Fruit fly (Drosophila melanogaster) whole organism, embryonic: Measurements from ENCODE around the gene alpha-Est8.
A peak's percentile ranks its signal among the peaks of the same experiment; 100 is the strongest.

Experiments used
- Atf6 ChIP-seq: fragments of 200-800 bp; sonication (Bioruptor generic); IDR thresholded peaks from 2 replicates; pipeline ENCODE4 v1.3.6; 2022; ENCODE audit warnings: missing biosample characterization, missing genetic modification characterization
- CG10462 ChIP-seq: fragments of 200-800 bp; sonication (Bioruptor generic); optimal IDR thresholded peaks from 2 replicates; lab custom pipeline; 2016; ENCODE audit warnings: missing biosample characterization, missing genetic modification characterization
- CG1529 ChIP-seq: fragments of 200-800 bp; sonication (Bioruptor generic); optimal IDR thresholded peaks from 3 replicates; lab custom pipeline; 2018; ENCODE audit warnings: missing biosample characterization, missing genetic modification characterization
- CG17328 ChIP-seq: fragments of 200-800 bp; sonication (Bioruptor generic); IDR thresholded peaks from 2 replicates; pipeline ENCODE4 v1.3.6; 2022; ENCODE audit warnings: missing biosample characterization, missing genetic modification characterization
- CG17912 ChIP-seq: fragments of 200-800 bp; sonication (Bioruptor generic); optimal IDR thresholded peaks from 2 replicates; lab custom pipeline; 2018; ENCODE audit warnings: missing biosample characterization, mild to moderate bottlenecking, missing genetic modification characterization
- CG2116 ChIP-seq: fragments of 200-800 bp; sonication (Bioruptor generic); optimal IDR thresholded peaks from 3 replicates; lab custom pipeline; 2018; ENCODE audit warnings: missing biosample characterization, mild to moderate bottlenecking, missing genetic modification characterization
- CG2199 ChIP-seq: fragments of 200-800 bp; sonication (Bioruptor generic); IDR thresholded peaks from 3 replicates; pipeline ENCODE4 v1.3.6; 2022; ENCODE audit warnings: missing biosample characterization, missing genetic modification characterization
- CG2678 ChIP-seq: fragments of 200-800 bp; sonication (Bioruptor generic); optimal IDR thresholded peaks from 3 replicates; lab custom pipeline; 2019; ENCODE audit warnings: missing biosample characterization, mild to moderate bottlenecking, missing genetic modification characterization, moderate library complexity
- CG3065 ChIP-seq: fragments of 200-800 bp; sonication (Bioruptor generic); optimal IDR thresholded peaks from 2 replicates; lab custom pipeline; 2016; ENCODE audit warnings: missing biosample characterization, missing genetic modification characterization
- CG7271 ChIP-seq: fragments of 200-800 bp; sonication (Bioruptor generic); optimal IDR thresholded peaks from 2 replicates; lab custom pipeline; 2018; ENCODE audit warnings: missing biosample characterization, mild to moderate bottlenecking, missing genetic modification characterization, moderate library complexity
- CG8089 ChIP-seq: fragments of 200-800 bp; sonication (Bioruptor generic); optimal IDR thresholded peaks from 3 replicates; lab custom pipeline; 2016; ENCODE audit warnings: missing biosample characterization, missing genetic modification characterization
- CG9797 ChIP-seq: fragments of 200-800 bp; sonication (Bioruptor generic); optimal IDR thresholded peaks from 3 replicates; lab custom pipeline; 2018; ENCODE audit warnings: missing biosample characterization, mild to moderate bottlenecking, missing genetic modification characterization
- Dad ChIP-seq: fragments of 200-800 bp; sonication (Bioruptor generic); optimal IDR thresholded peaks from 3 replicates; lab custom pipeline; 2016; ENCODE audit warnings: missing biosample characterization, missing genetic modification characterization
- Deaf1 ChIP-seq: fragments of 200-800 bp; optimal IDR thresholded peaks from 3 replicates; lab custom pipeline; 2019; ENCODE audit warnings: missing biosample characterization, mild to moderate bottlenecking, missing genetic modification characterization, moderate library complexity
- Dp ChIP-seq: fragments of 200-800 bp; sonication (Bioruptor generic); optimal IDR thresholded peaks from 2 replicates; lab custom pipeline; 2018; ENCODE audit warnings: missing biosample characterization, mild to moderate bottlenecking, missing genetic modification characterization, moderate library complexity
- Ets65A ChIP-seq: fragments of 200-800 bp; sonication (Bioruptor generic); peaks from one replicate; lab custom pipeline; 2016; ENCODE audit warnings: missing biosample characterization, missing genetic modification characterization
- Hr3 ChIP-seq: fragments of 200-800 bp; sonication (Bioruptor generic); optimal IDR thresholded peaks from 3 replicates; lab custom pipeline; 2016; ENCODE audit warnings: missing biosample characterization, missing genetic modification characterization
- Jarid2 ChIP-seq: fragments of 200-800 bp; sonication (Bioruptor generic); optimal IDR thresholded peaks from 3 replicates; lab custom pipeline; 2017; ENCODE audit warnings: mild to moderate bottlenecking, missing biosample characterization, missing genetic modification reagents, missing genetic modification characterization
- NFAT ChIP-seq: fragments of 200-800 bp; sonication (Bioruptor generic); IDR thresholded peaks from 2 replicates; pipeline ENCODE4 v1.3.6; 2022; ENCODE audit warnings: missing biosample characterization, missing genetic modification characterization
- PHDP ChIP-seq: fragments of 200-800 bp; sonication (Bioruptor generic); optimal IDR thresholded peaks from 3 replicates; lab custom pipeline; 2018; ENCODE audit warnings: missing biosample characterization, mild to moderate bottlenecking, missing genetic modification characterization, moderate library complexity
- aop ChIP-seq: fragments of 200-800 bp; sonication (Bioruptor generic); IDR thresholded peaks from 2 replicates; pipeline ENCODE4 v1.3.6; 2022; ENCODE audit warnings: missing biosample characterization, missing genetic modification characterization
- bab2 ChIP-seq: fragments of 200-800 bp; sonication (Bioruptor generic); optimal IDR thresholded peaks from 2 replicates; lab custom pipeline; 2016; ENCODE audit warnings: missing biosample characterization, missing genetic modification characterization
- chinmo ChIP-seq: fragments of 200-800 bp; sonication (Bioruptor generic); IDR thresholded peaks from 4 replicates; pipeline ENCODE4 v1.3.6; 2022; ENCODE audit warnings: missing biosample characterization, missing genetic modification characterization; ENCODE audit not compliant: partially characterized antibody
- danr ChIP-seq: fragments of 200-800 bp; sonication (Bioruptor generic); IDR thresholded peaks from 2 replicates; pipeline ENCODE4 v1.3.6; 2022; ENCODE audit warnings: missing biosample characterization, missing genetic modification characterization
- dmrt99B ChIP-seq: fragments of 200-800 bp; sonication (Bioruptor generic); optimal IDR thresholded peaks from 2 replicates; lab custom pipeline; 2018; ENCODE audit warnings: missing biosample characterization, mild to moderate bottlenecking, missing genetic modification characterization, moderate library complexity
- ftz-f1 ChIP-seq: fragments of 200-800 bp; sonication (Bioruptor generic); optimal IDR thresholded peaks from 2 replicates; lab custom pipeline; 2016; ENCODE audit warnings: missing biosample characterization, missing genetic modification characterization
- gem ChIP-seq: fragments of 200-800 bp; sonication (Bioruptor generic); optimal IDR thresholded peaks from 2 replicates; lab custom pipeline; 2019; ENCODE audit warnings: missing biosample characterization, mild to moderate bottlenecking, missing genetic modification characterization, moderate library complexity
- gsb-n ChIP-seq: fragments of 200-800 bp; sonication (Bioruptor generic); optimal IDR thresholded peaks from 3 replicates; lab custom pipeline; 2018; ENCODE audit warnings: missing biosample characterization, mild to moderate bottlenecking, missing genetic modification characterization
- ken ChIP-seq: fragments of 200-800 bp; sonication (Bioruptor generic); IDR thresholded peaks from 3 replicates; pipeline ENCODE4 v1.3.6; 2022; ENCODE audit warnings: missing biosample characterization, missing genetic modification characterization
- kni ChIP-seq: fragments of 200-800 bp; sonication (Bioruptor generic); optimal IDR thresholded peaks from 3 replicates; lab custom pipeline; 2017; ENCODE audit warnings: mild to moderate bottlenecking, missing biosample characterization, missing genetic modification reagents, missing genetic modification characterization
- mirr ChIP-seq: fragments of 200-800 bp; sonication (Bioruptor generic); optimal IDR thresholded peaks from 3 replicates; lab custom pipeline; 2018; ENCODE audit warnings: missing biosample characterization, mild to moderate bottlenecking, missing genetic modification characterization
- oc ChIP-seq: fragments of 200-800 bp; sonication (Bioruptor generic); optimal IDR thresholded peaks from 2 replicates; lab custom pipeline; 2018; ENCODE audit warnings: missing biosample characterization, mild to moderate bottlenecking, missing genetic modification characterization, moderate library complexity
- peb ChIP-seq: fragments of 200-800 bp; sonication (Bioruptor generic); IDR thresholded peaks from 2 replicates; pipeline ENCODE4 v1.3.6; 2022; ENCODE audit warnings: missing biosample characterization, missing genetic modification characterization
- psq ChIP-seq: fragments of 200-800 bp; sonication (Bioruptor generic); optimal IDR thresholded peaks from 2 replicates; lab custom pipeline; 2017; ENCODE audit warnings: missing biosample characterization, missing genetic modification characterization
- rib ChIP-seq: fragments of 200-800 bp; sonication (Bioruptor generic); IDR thresholded peaks from 2 replicates; pipeline ENCODE4 v1.3.6; 2022; ENCODE audit warnings: missing biosample characterization, missing genetic modification characterization
- salm ChIP-seq: fragments of 200-800 bp; sonication (Bioruptor generic); optimal IDR thresholded peaks from 2 replicates; lab custom pipeline; 2018; ENCODE audit warnings: missing biosample characterization, mild to moderate bottlenecking, missing genetic modification characterization
- scrt ChIP-seq: fragments of 200-800 bp; sonication (Bioruptor generic); optimal IDR thresholded peaks from 2 replicates; lab custom pipeline; 2018; ENCODE audit warnings: missing biosample characterization, mild to moderate bottlenecking, missing genetic modification characterization, moderate library complexity
- sens ChIP-seq: fragments of 200-800 bp; sonication (Bioruptor generic); peaks from one replicate; lab custom pipeline; 2016; ENCODE audit warnings: missing biosample characterization, missing genetic modification characterization
- ssp ChIP-seq: fragments of 200-800 bp; sonication (Bioruptor generic); IDR thresholded peaks from 2 replicates; pipeline ENCODE4 v1.3.6; 2022; ENCODE audit warnings: missing biosample characterization, missing genetic modification characterization
- stwl ChIP-seq: fragments of 200-800 bp; sonication (Bioruptor generic); optimal IDR thresholded peaks from 3 replicates; lab custom pipeline; 2018; ENCODE audit warnings: missing biosample characterization, mild to moderate bottlenecking, missing genetic modification characterization, moderate library complexity
- tll ChIP-seq, 2 experiments: fragments of 200-800 bp in 1 of 2; fragments of >200 bp in 1 of 2; sonication (Bioruptor generic) in 1 of 2; optimal IDR thresholded peaks; 2 replicates each; lab custom pipeline; 2017 to 2019; ENCODE audit warnings: missing biosample characterization in 2 of 2, missing genetic modification characterization in 2 of 2, mild to moderate bottlenecking in 1 of 2, moderate library complexity in 1 of 2
- trem ChIP-seq: fragments of 200-800 bp; optimal IDR thresholded peaks from 3 replicates; lab custom pipeline; 2019; ENCODE audit warnings: missing biosample characterization, mild to moderate bottlenecking, missing genetic modification characterization, moderate library complexity
- twi ChIP-seq: fragments of 200-800 bp; optimal IDR thresholded peaks from 2 replicates; lab custom pipeline; 2019; ENCODE audit warnings: missing biosample characterization, mild to moderate bottlenecking, missing genetic modification characterization, moderate library complexity
- unpg ChIP-seq: fragments of 200-800 bp; sonication (Bioruptor generic); optimal IDR thresholded peaks from 3 replicates; lab custom pipeline; 2018; ENCODE audit warnings: missing biosample characterization, mild to moderate bottlenecking, missing genetic modification characterization, moderate library complexity
- vnd ChIP-seq: fragments of 200-800 bp; sonication (Bioruptor generic); IDR thresholded peaks from 3 replicates; pipeline ENCODE4 v1.3.6; 2022; ENCODE audit warnings: missing biosample characterization, missing genetic modification characterization; ENCODE audit not compliant: partially characterized antibody
- wek ChIP-seq: fragments of 200-800 bp; sonication (Bioruptor generic); optimal IDR thresholded peaks from 3 replicates; lab custom pipeline; 2018; ENCODE audit warnings: missing biosample characterization, mild to moderate bottlenecking, missing genetic modification characterization, moderate library complexity
- zen ChIP-seq: fragments of 200-800 bp; sonication (Bioruptor generic); optimal IDR thresholded peaks from 3 replicates; lab custom pipeline; 2018; ENCODE audit warnings: missing biosample characterization, mild to moderate bottlenecking, missing genetic modification characterization, moderate library complexity

alpha-Est8 gene

dm6 chr3R:7551708-7552107, 36.2 kb upstream of the alpha-Est8 start, which contains the start of gene CG45545:
CG45545 (plus strand) TSS chr3R:7552008.
- TF ChIP-seq PHDP, result no peak
- no peak for TF ChIP-seq CG3065 (GFP tag; lab: Kevin White, UChicago)
- TF ChIP-seq vnd (GFP tag; lab: Robert Waterston, UW), result 0 out of 3 replicates have a peak, but pooled peaks have one; percentile 25
- TF ChIP-seq aop, result no peak
- TF ChIP-seq scrt (GFP tag; lab: Kevin White, UChicago), result no peak
- peak; percentile 7 for TF ChIP-seq Ets65A
- no peak for TF ChIP-seq CG17328 (GFP tag; lab: Robert Waterston, UW)
- TF ChIP-seq NFAT (GFP tag; lab: Robert Waterston, UW), result no peak

DNA sequence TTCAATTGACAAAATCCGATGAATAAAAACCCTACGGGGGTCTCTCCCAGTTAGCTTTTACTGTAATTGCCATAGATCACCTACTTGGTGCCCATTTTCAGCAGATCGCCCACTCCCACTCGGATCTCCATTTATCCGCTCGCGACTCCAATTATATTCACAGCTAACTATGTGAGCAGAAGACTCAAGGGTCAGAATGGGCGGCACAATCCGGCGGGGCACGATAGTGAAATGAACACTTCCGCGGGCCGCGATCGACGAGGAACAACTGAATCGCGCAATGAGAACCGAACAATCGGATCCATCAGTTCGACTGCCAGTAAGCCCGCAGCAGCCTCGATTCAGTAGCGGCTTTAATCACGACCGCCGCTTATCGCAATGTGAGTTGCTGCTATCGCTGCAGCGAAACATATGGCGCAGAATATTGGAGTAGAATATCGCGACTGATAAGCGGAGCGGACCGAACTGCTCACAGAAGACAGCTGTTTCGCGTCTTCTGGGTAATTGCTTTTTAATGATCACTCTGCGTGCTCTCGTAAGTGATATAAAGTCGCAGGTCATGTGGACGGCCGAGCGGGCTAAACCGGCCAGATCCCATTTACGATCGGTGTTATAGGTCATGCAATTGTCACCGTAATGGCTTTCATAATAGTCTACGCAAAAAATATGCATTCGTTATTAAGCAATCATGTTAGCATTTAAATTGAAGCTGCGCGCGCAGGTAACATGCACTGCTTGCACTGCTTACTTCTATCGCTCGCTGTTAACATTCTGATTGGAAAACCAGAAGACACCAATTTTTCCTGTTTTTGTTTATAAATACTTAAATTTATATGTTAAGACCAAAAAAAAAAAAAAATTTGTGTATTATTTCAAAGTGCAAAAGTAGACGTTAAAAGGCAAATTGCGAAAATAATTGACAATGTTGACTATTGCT, 33.6 kb upstream of the alpha-Est8 start, which contains the start of gene alpha-Est1:
Gene alpha-Est1, minus strand, starts transcription at position 317 of the 937 bp plus-strand sequence.
- TF ChIP-seq CG10462 (no peak), twi (tag; lab: Kevin White, UChicago) (no peak), Atf6 (GFP tag; lab: Robert Waterston, UW) (0 out of 2 replicates have a peak, but pooled peaks have one; percentile 25), chinmo (GFP tag; lab: Robert Waterston, UW) (peak; percentile 75; the same call in 2 of the 4 replicates), CG2116 (GFP tag; lab: Kevin White, UChicago) (no peak), CG1529 (no peak), dmrt99B (no peak), rib (GFP tag; lab: Robert Waterston, UW) (0 out of 2 replicates have a peak, but pooled peaks have one; percentile 11), danr (GFP tag; lab: Robert Waterston, UW) (no peak), kni (GFP tag; lab: Kevin White, UChicago) (no peak), zen (tag; lab: Kevin White, UChicago) (peak; percentile 94), bab2 (GFP tag; lab: Kevin White, UChicago) (no peak), trem (no peak), peb (GFP tag; lab: Robert Waterston, UW) (no peak), Dad (GFP tag; lab: Kevin White, UChicago) (no peak), wek (GFP tag; lab: Kevin White, UChicago) (no peak), unpg (GFP tag; lab: Kevin White, UChicago) (no peak), CG2678 (tag; lab: Kevin White, UChicago) (no peak), Deaf1 (peak; percentile 72), ftz-f1 (GFP tag; lab: Kevin White, UChicago) (no peak), CG8089 (no peak), gsb-n (tag; lab: Kevin White, UChicago) (no peak), stwl (tag; lab: Kevin White, UChicago) (peak; percentile 69), CG17912 (GFP tag; lab: Kevin White, UChicago) (no peak), CG2199 (GFP tag; lab: Robert Waterston, UW) (0 out of 3 replicates have a peak, but pooled peaks have one; percentile 16), CG7271 (tag; lab: Kevin White, UChicago) (no peak), Dp (peak; percentile 45), Hr3 (GFP tag; lab: Kevin White, UChicago) (no peak), ssp (GFP tag; lab: Robert Waterston, UW) (no peak), psq (GFP tag; lab: Kevin White, UChicago) (no peak), CG9797 (no peak), sens (GFP tag; lab: Kevin White, UChicago) (peak; percentile 26), oc (no peak), salm (no peak), gem (tag; lab: Kevin White, UChicago) (no peak), ken (GFP tag; lab: Robert Waterston, UW) (0 out of 3 replicates have a peak, but pooled peaks have one; percentile 22), mirr (GFP tag; lab: Kevin White, UChicago) (peak; percentile 70), Jarid2 (peak; percentile 50), tll (GFP tag; optimal IDR thresholded peaks at IDR 0.05; lab: Kevin White, UChicago) (peak in 1 of 2 experiments; percentile 3)
